Worm (Caenorhabditis elegans) whole organism, L1 larva: Measurements from ENCODE around the gene ard-1.

Experiments used
- C04F5.9 ChIP-seq: sonication (generic microtip); optimal IDR thresholded peaks from 2 replicates; lab custom pipeline; 2016; ENCODE audit warnings: missing genetic modification characterization, missing compliant biosample characterization
- C16A3.4 ChIP-seq: fragments of 150-350 bp; optimal IDR thresholded peaks from 2 replicates; lab custom pipeline; 2014; ENCODE audit warnings: missing biosample characterization, missing genetic modification characterization
- C34B4.2 ChIP-seq: sonication (generic microtip); optimal IDR thresholded peaks from 2 replicates; lab custom pipeline; 2017; ENCODE audit warnings: mild to moderate bottlenecking, missing genetic modification characterization, missing compliant biosample characterization
- F16B12.6 ChIP-seq: fragments of 150-350 bp; optimal IDR thresholded peaks from 2 replicates; lab custom pipeline; 2014; ENCODE audit warnings: missing biosample characterization, missing genetic modification characterization
- Y116A8C.19 ChIP-seq: sonication (generic microtip); optimal IDR thresholded peaks from 2 replicates; lab custom pipeline; 2016; ENCODE audit warnings: missing compliant biosample characterization, missing genetic modification characterization, borderline replicate concordance
- aha-1 ChIP-seq: fragments of 150-350 bp; optimal IDR thresholded peaks from 2 replicates; lab custom pipeline; 2014; ENCODE audit warnings: missing biosample characterization, missing genetic modification characterization
- aly-2 ChIP-seq: fragments of 150-350 bp; optimal IDR thresholded peaks from 2 replicates; lab custom pipeline; 2014; ENCODE audit warnings: missing biosample characterization, missing genetic modification characterization
- ceh-63 ChIP-seq: fragments of 200-800 bp; sonication (Bioruptor generic); optimal IDR thresholded peaks from 2 replicates; lab custom pipeline; 2018; ENCODE audit warnings: mild to moderate bottlenecking, missing genetic modification characterization, missing compliant biosample characterization
- ceh-88 ChIP-seq: fragments of 200-800 bp; sonication (Bioruptor generic); IDR thresholded peaks from 2 replicates; pipeline ENCODE4 v1.3.6; 2022; ENCODE audit warnings: missing genetic modification characterization, missing compliant biosample characterization
- ceh-90 ChIP-seq: sonication (generic microtip); optimal IDR thresholded peaks from 2 replicates; lab custom pipeline; 2016; ENCODE audit warnings: missing genetic modification characterization, missing compliant biosample characterization
- ces-1 ChIP-seq: fragments of 150-350 bp; optimal IDR thresholded peaks from 2 replicates; lab custom pipeline; 2014; ENCODE audit warnings: missing biosample characterization, missing genetic modification reagents, missing genetic modification characterization
- efl-1 ChIP-seq, 4 experiments: fragments of 150-350 bp; optimal IDR thresholded peaks in 3 of 4; peaks in 1 of 4; 1 replicate in 1 of 4; 2 replicates in 3 of 4; lab custom pipeline; 2014; ENCODE audit warnings: missing biosample characterization in 2 of 4, missing genetic modification characterization in 2 of 4, missing genetic modification reagents in 2 of 4
- efl-3 ChIP-seq: fragments of 200-800 bp; sonication (Bioruptor generic); optimal IDR thresholded peaks from 2 replicates; lab custom pipeline; 2018; ENCODE audit warnings: mild to moderate bottlenecking, missing genetic modification characterization, missing compliant biosample characterization
- egl-13 ChIP-seq: sonication (generic microtip); optimal IDR thresholded peaks from 2 replicates; lab custom pipeline; 2016; ENCODE audit warnings: missing genotype, missing genetic modification reagents, missing genetic modification characterization, missing compliant biosample characterization
- egl-27 ChIP-seq, 2 experiments: fragments of 150-350 bp in 1 of 2; sonication (generic microtip); optimal IDR thresholded peaks; 3 replicates each; lab custom pipeline; 2017 to 2018; ENCODE audit warnings: missing biosample characterization in 2 of 2, missing genetic modification characterization in 2 of 2, missing genetic modification reagents in 2 of 2
- elt-2 ChIP-seq: sonication (generic microtip); optimal IDR thresholded peaks from 2 replicates; lab custom pipeline; 2016; ENCODE audit warnings: missing genetic modification characterization, mild to moderate bottlenecking, inconsistent platforms, missing compliant biosample characterization, missing genetic modification reagents
- fkh-10 ChIP-seq: sonication (generic microtip); optimal IDR thresholded peaks from 2 replicates; lab custom pipeline; 2017; ENCODE audit warnings: missing biosample characterization, missing genetic modification reagents, missing genetic modification characterization
- fkh-4 ChIP-seq: sonication (generic microtip); optimal IDR thresholded peaks from 2 replicates; lab custom pipeline; 2016; ENCODE audit warnings: missing compliant biosample characterization, missing genetic modification characterization, borderline replicate concordance
- grh-1 ChIP-seq: fragments of 200-800 bp; sonication (Bioruptor generic); IDR thresholded peaks from 2 replicates; pipeline ENCODE4 v1.3.6; 2022; ENCODE audit warnings: missing genetic modification reagents, missing genetic modification characterization, missing compliant biosample characterization
- hlh-17 ChIP-seq: fragments of 200-800 bp; sonication (Bioruptor generic); optimal IDR thresholded peaks from 2 replicates; lab custom pipeline; 2018; ENCODE audit warnings: missing genetic modification characterization, mild to moderate bottlenecking, missing compliant biosample characterization, moderate library complexity, borderline replicate concordance
- hpl-2 ChIP-seq: fragments of 150-350 bp; optimal IDR thresholded peaks from 2 replicates; lab custom pipeline; 2014; ENCODE audit warnings: missing biosample characterization, missing genetic modification reagents, missing genetic modification characterization
- irx-1 ChIP-seq: sonication (generic microtip); optimal IDR thresholded peaks from 2 replicates; lab custom pipeline; 2016; ENCODE audit warnings: missing genetic modification characterization, missing compliant biosample characterization
- lin-15B ChIP-seq: fragments of 150-350 bp; sonication (generic microtip); optimal IDR thresholded peaks from 3 replicates; lab custom pipeline; 2014; ENCODE audit warnings: missing biosample characterization, missing genetic modification characterization
- lin-39 ChIP-seq: fragments of 150-350 bp; optimal IDR thresholded peaks from 2 replicates; lab custom pipeline; 2014; ENCODE audit warnings: missing biosample characterization, missing genetic modification reagents, missing genetic modification characterization
- lsy-2 ChIP-seq, 2 experiments: fragments of 150-350 bp; optimal IDR thresholded peaks; 2 replicates each; lab custom pipeline; 2014; ENCODE audit warnings: missing biosample characterization in 2 of 2, missing genetic modification characterization in 2 of 2
- mab-9 ChIP-seq: fragments of 200-800 bp; sonication (Bioruptor generic); IDR thresholded peaks from 2 replicates; pipeline ENCODE4 v1.3.6; 2022; ENCODE audit warnings: missing genetic modification reagents, missing genetic modification characterization, missing compliant biosample characterization
- mef-2 ChIP-seq: fragments of 150-350 bp; optimal IDR thresholded peaks from 2 replicates; lab custom pipeline; 2014; ENCODE audit warnings: missing biosample characterization, missing genetic modification characterization
- mep-1 ChIP-seq: fragments of 150-350 bp; optimal IDR thresholded peaks from 2 replicates; lab custom pipeline; 2014; ENCODE audit warnings: missing biosample characterization, missing genetic modification characterization
- nhr-11 ChIP-seq: fragments of 150-350 bp; optimal IDR thresholded peaks from 2 replicates; lab custom pipeline; 2014; ENCODE audit warnings: missing biosample characterization, missing genetic modification characterization
- nhr-12 ChIP-seq: sonication (generic microtip); optimal IDR thresholded peaks from 2 replicates; lab custom pipeline; 2017; ENCODE audit warnings: missing biosample characterization, missing genetic modification characterization
- nhr-19 ChIP-seq: fragments of 200-800 bp; sonication (Bioruptor generic); conservative IDR thresholded peaks from 2 replicates; pipeline ENCODE4 v1.3.6; 2022; ENCODE audit warnings: missing genetic modification characterization, missing compliant biosample characterization
- nhr-237 ChIP-seq: fragments of 150-350 bp; optimal IDR thresholded peaks from 2 replicates; lab custom pipeline; 2014; ENCODE audit warnings: missing biosample characterization, missing genetic modification characterization
- nhr-28 ChIP-seq: fragments of 150-350 bp; optimal IDR thresholded peaks from 2 replicates; lab custom pipeline; 2014; ENCODE audit warnings: missing biosample characterization, missing genetic modification characterization
- nhr-71 ChIP-seq: sonication (generic microtip); optimal IDR thresholded peaks from 2 replicates; lab custom pipeline; 2016; ENCODE audit warnings: mild to moderate bottlenecking, missing genetic modification characterization, moderate library complexity, missing compliant biosample characterization
- nhr-85 ChIP-seq: sonication (generic microtip); peaks from one replicate; lab custom pipeline; 2016; ENCODE audit warnings: missing genetic modification characterization, inconsistent platforms, missing compliant biosample characterization
- pax-3 ChIP-seq: fragments of 200-800 bp; sonication (Bioruptor generic); optimal IDR thresholded peaks from 2 replicates; lab custom pipeline; 2018; ENCODE audit warnings: mild to moderate bottlenecking, missing genetic modification characterization, moderate library complexity, missing compliant biosample characterization
- pqm-1 ChIP-seq: sonication (generic microtip); optimal IDR thresholded peaks from 3 replicates; lab custom pipeline; 2017; ENCODE audit warnings: missing biosample characterization, missing genetic modification characterization
- rnt-1 ChIP-seq: sonication (generic microtip); optimal IDR thresholded peaks from 2 replicates; lab custom pipeline; 2016; ENCODE audit warnings: mild to moderate bottlenecking, missing genetic modification characterization, moderate library complexity, missing compliant biosample characterization
- snu-23 ChIP-seq: sonication (generic microtip); optimal IDR thresholded peaks from 2 replicates; lab custom pipeline; 2016; ENCODE audit warnings: missing genetic modification characterization, missing compliant biosample characterization
- sox-4 ChIP-seq: sonication (generic microtip); optimal IDR thresholded peaks from 2 replicates; lab custom pipeline; 2016; ENCODE audit warnings: missing genetic modification characterization, missing compliant biosample characterization
- sup-37 ChIP-seq: fragments of 200-800 bp; sonication (Bioruptor generic); optimal IDR thresholded peaks from 2 replicates; lab custom pipeline; 2018; ENCODE audit warnings: mild to moderate bottlenecking, missing genetic modification characterization, missing compliant biosample characterization
- unc-130 ChIP-seq: fragments of 150-350 bp; optimal IDR thresholded peaks from 2 replicates; lab custom pipeline; 2017; ENCODE audit warnings: missing biosample characterization, missing genetic modification characterization, inconsistent platforms
- unc-30 ChIP-seq: sonication (generic microtip); optimal IDR thresholded peaks from 2 replicates; lab custom pipeline; 2017; ENCODE audit warnings: missing biosample characterization, missing genetic modification characterization
- unc-62 ChIP-seq: fragments of 150-350 bp; optimal IDR thresholded peaks from 2 replicates; lab custom pipeline; 2014; ENCODE audit warnings: missing biosample characterization, missing genetic modification reagents, missing genetic modification characterization
- unc-86 ChIP-seq: sonication (generic microtip); optimal IDR thresholded peaks from 2 replicates; lab custom pipeline; 2016; ENCODE audit warnings: missing genetic modification characterization, missing compliant biosample characterization
- vab-15 ChIP-seq: sonication (generic microtip); optimal IDR thresholded peaks from 2 replicates; lab custom pipeline; 2017; ENCODE audit warnings: missing genotype, mild to moderate bottlenecking, missing genetic modification characterization, missing compliant biosample characterization
- xbp-1 ChIP-seq: sonication (generic microtip); optimal IDR thresholded peaks from 2 replicates; lab custom pipeline; 2016; ENCODE audit warnings: missing genetic modification characterization, missing compliant biosample characterization
- ztf-11 ChIP-seq, 2 experiments: sonication (generic microtip); optimal IDR thresholded peaks; 2 replicates each; lab custom pipeline; 2016 to 2017; ENCODE audit warnings: missing genetic modification characterization in 2 of 2, missing biosample characterization in 1 of 2, missing compliant biosample characterization in 1 of 2

ard-1 gene

ce11 chrIV:11124674-11125073 lies 6.4 kb upstream of the ard-1 start, which contains the start of gene spo-11:
Gene spo-11, minus strand, starts transcription at chrIV:11124862.
- TF ChIP-seq Y116A8C.19 (tag; lab: Kevin White, UChicago): no peak
- no peak for TF ChIP-seq nhr-19 (GFP tag; lab: Robert Waterston, UW)
- no peak for TF ChIP-seq F16B12.6 (tag; lab: Kevin White, UChicago)
- no peak for TF ChIP-seq unc-62 (GFP tag; lab: Kevin White, UChicago)
- no peak for TF ChIP-seq nhr-85 (tag; lab: Kevin White, UChicago)
- TF ChIP-seq unc-130 (tag; lab: Kevin White, UChicago): no peak
- TF ChIP-seq hlh-17 (GFP tag; lab: Kevin White, UChicago): no peak
- TF ChIP-seq mep-1 (tag; lab: Kevin White, UChicago): no peak
- no peak for TF ChIP-seq efl-1 (optimal IDR thresholded peaks at IDR 0.05; lab: Kevin White, UChicago)
- TF ChIP-seq efl-1 (GFP tag; optimal IDR thresholded peaks at IDR 0.05 in 1 of 2; lab: Kevin White, UChicago): no peak
- no peak for TF ChIP-seq nhr-28 (tag; lab: Kevin White, UChicago)
- TF ChIP-seq lin-39 (tag; lab: Kevin White, UChicago): no peak
- no peak for TF ChIP-seq ces-1
- no peak for TF ChIP-seq aha-1 (tag; lab: Kevin White, UChicago)

ce11 chrIV:11125200-11125599 lies 5.9 kb upstream of the ard-1 start:
- TF ChIP-seq egl-27 (tag; optimal IDR thresholded peaks at IDR 0.05; lab: Kevin White, UChicago): no peak
- TF ChIP-seq ces-1: no peak
- TF ChIP-seq elt-2 (tag; lab: Kevin White, UChicago): peak; percentile 4
- peak; percentile 61 for TF ChIP-seq nhr-71 (tag; lab: Kevin White, UChicago)
- no peak for TF ChIP-seq pqm-1 (tag; lab: Kevin White, UChicago)
- no peak for TF ChIP-seq fkh-4 (tag; lab: Kevin White, UChicago)
- no peak for TF ChIP-seq sox-4 (tag; lab: Kevin White, UChicago)
- peak; percentile 30; the same call in 1 of the 2 replicates for TF ChIP-seq grh-1 (GFP tag; lab: Robert Waterston, UW)
- TF ChIP-seq C16A3.4 (tag; lab: Kevin White, UChicago): no peak
- TF ChIP-seq mep-1 (tag; lab: Kevin White, UChicago): no peak
- no peak for TF ChIP-seq pax-3 (tag; lab: Kevin White, UChicago)
- no peak for TF ChIP-seq nhr-237 (tag; lab: Kevin White, UChicago)
- TF ChIP-seq hpl-2 (GFP tag; lab: Kevin White, UChicago): no peak
- peak; percentile 96 for TF ChIP-seq xbp-1 (tag; lab: Kevin White, UChicago)
- peak in 1 of 2 experiments; percentile 12 for TF ChIP-seq ztf-11 (tag; optimal IDR thresholded peaks at IDR 0.05; lab: Kevin White, UChicago)
- TF ChIP-seq mef-2 (tag; lab: Kevin White, UChicago): no peak
- TF ChIP-seq C34B4.2: no peak
- TF ChIP-seq unc-62 (GFP tag; lab: Kevin White, UChicago): no peak
- no peak for TF ChIP-seq nhr-11 (tag; lab: Kevin White, UChicago)
- no peak for TF ChIP-seq ceh-63
- no peak for TF ChIP-seq unc-30
- peak; percentile 55 to 69 for TF ChIP-seq efl-1 (optimal IDR thresholded peaks at IDR 0.05; lab: Kevin White, UChicago)
- peak in 1 of 2 experiments; percentile 92 for TF ChIP-seq efl-1 (GFP tag; optimal IDR thresholded peaks at IDR 0.05 in 1 of 2; lab: Kevin White, UChicago)
- peak; percentile 65 to 76 for TF ChIP-seq lsy-2 (tag; optimal IDR thresholded peaks at IDR 0.05; lab: Kevin White, UChicago)
- no peak for TF ChIP-seq ceh-88 (GFP tag; lab: Robert Waterston, UW)
- no peak for TF ChIP-seq vab-15
- no peak for TF ChIP-seq fkh-10 (GFP tag; lab: Kevin White, UChicago)
- TF ChIP-seq sup-37 (GFP tag; lab: Kevin White, UChicago): no peak
- no peak for TF ChIP-seq C04F5.9 (tag; lab: Kevin White, UChicago)
- no peak for TF ChIP-seq mab-9 (GFP tag; lab: Robert Waterston, UW)
- peak; percentile 58; the same call in 1 of the 2 replicates for TF ChIP-seq nhr-19 (GFP tag; lab: Robert Waterston, UW)
- no peak for TF ChIP-seq aly-2 (tag; lab: Kevin White, UChicago)
- no peak for TF ChIP-seq nhr-28 (tag; lab: Kevin White, UChicago)
- no peak for TF ChIP-seq lin-39 (tag; lab: Kevin White, UChicago)
- TF ChIP-seq unc-130 (tag; lab: Kevin White, UChicago): no peak
- peak; percentile 62 for TF ChIP-seq snu-23 (GFP tag; lab: Kevin White, UChicago)
- peak; percentile 33 for TF ChIP-seq lin-15B
- no peak for TF ChIP-seq ceh-90 (tag; lab: Kevin White, UChicago)
- no peak for TF ChIP-seq hlh-17 (GFP tag; lab: Kevin White, UChicago)
- no peak for TF ChIP-seq efl-3 (GFP tag; lab: Kevin White, UChicago)
- TF ChIP-seq nhr-12: no peak
- peak; percentile 10 for TF ChIP-seq F16B12.6 (tag; lab: Kevin White, UChicago)
- peak; percentile 38 for TF ChIP-seq unc-86 (tag; lab: Kevin White, UChicago)
- TF ChIP-seq Y116A8C.19 (tag; lab: Kevin White, UChicago): no peak
- TF ChIP-seq egl-13 (tag; lab: Kevin White, UChicago): no peak
- peak; percentile 64 for TF ChIP-seq rnt-1 (tag; lab: Kevin White, UChicago)
- TF ChIP-seq irx-1: no peak
